Worm (Caenorhabditis elegans): ENCODE results near the gene F35E8.1.

Gene F35E8.1

DNA sequence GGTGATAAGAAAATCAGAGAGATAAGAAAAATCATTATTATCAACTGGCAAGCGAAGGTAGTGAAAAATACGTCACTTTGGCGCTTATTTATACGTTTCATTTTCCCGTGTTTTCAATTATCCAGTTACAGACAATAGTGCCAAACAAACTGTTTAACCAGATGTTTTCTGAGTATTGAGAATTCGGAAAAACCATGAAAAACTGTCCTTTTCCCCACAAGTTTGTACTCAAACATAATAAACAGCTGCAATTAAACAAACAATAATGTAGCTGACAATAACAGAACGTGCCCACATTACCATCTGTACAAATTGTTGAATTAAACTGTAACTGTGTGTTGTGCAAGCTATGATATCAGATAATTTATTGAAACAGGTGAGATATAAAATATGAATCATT is at the start of gene F35E8.1, which contains the start of gene F35E8.2:
TSS of gene F35E8.1 (minus strand) at position 101 of the 400 bp plus-strand sequence.
TSS of gene F35E8.2 (plus strand) at position 132 of the 400 bp plus-strand sequence.
- TF ChIP-seq elt-2 (tag; optimal IDR thresholded peaks at IDR 0.05): peak; percentile 27

DNA sequence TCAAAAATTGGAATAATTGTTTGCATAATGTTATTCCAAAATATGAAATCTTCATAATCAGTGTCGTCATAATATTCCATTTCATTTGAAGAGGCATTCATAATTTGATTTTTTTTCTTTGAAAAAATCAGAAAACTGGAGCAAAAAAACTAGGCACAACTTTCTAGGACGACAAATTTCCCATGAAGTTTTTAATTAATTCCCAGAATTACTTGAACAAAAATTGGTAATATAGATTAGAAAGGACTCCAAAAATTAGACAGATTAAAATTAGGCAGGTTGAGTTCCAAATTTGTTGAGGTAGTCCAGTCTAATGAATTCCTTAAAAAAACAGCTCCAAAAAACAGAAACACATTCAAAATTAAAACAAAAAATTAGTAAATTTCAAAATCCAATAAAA is 49.5 kb upstream of the F35E8.1 start, which contains the start of gene srw-57:
TSS of gene srw-57 (minus strand) at position 101 of the 400 bp plus-strand sequence.
- no peak for TF ChIP-seq ceh-82 (tag; optimal IDR thresholded peaks at IDR 0.05)
- TF ChIP-seq nhr-12 (tag; optimal IDR thresholded peaks at IDR 0.05): no peak
- no peak for TF ChIP-seq nhr-76 (tag; optimal IDR thresholded peaks at IDR 0.05)
- TF ChIP-seq ceh-16 (tag; optimal IDR thresholded peaks at IDR 0.05): no peak
- TF ChIP-seq ZK546.5 (tag; optimal IDR thresholded peaks at IDR 0.05): no peak
- no peak for TF ChIP-seq pha-4 (tag; optimal IDR thresholded peaks at IDR 0.05)

ce11 chrV:15952762-15953161 is 47.3 kb upstream of the F35E8.1 start, which contains the start of gene srw-56:
Gene srw-56 (minus strand): TSS chrV:15952862.
- no peak for TF ChIP-seq ztf-4 (tag; optimal IDR thresholded peaks at IDR 0.05)
- no peak for TF ChIP-seq nhr-28 (tag; optimal IDR thresholded peaks at IDR 0.05)
- TF ChIP-seq nhr-76 (tag; optimal IDR thresholded peaks at IDR 0.05): no peak
- TF ChIP-seq ceh-16 (tag; optimal IDR thresholded peaks at IDR 0.05): no peak
- no peak for TF ChIP-seq skn-1 (tag; optimal IDR thresholded peaks at IDR 0.05)
- no peak for TF ChIP-seq tbx-2 (tag; optimal IDR thresholded peaks at IDR 0.05)
- no peak for TF ChIP-seq eor-1 (tag; optimal IDR thresholded peaks at IDR 0.05)
- TF ChIP-seq unc-62 (GFP tag; optimal IDR thresholded peaks at IDR 0.05): no peak

- no peak for TF ChIP-seq egl-27 (tag; optimal IDR thresholded peaks at IDR 0.05)
- no peak for TF ChIP-seq fkh-10 (GFP tag; optimal IDR thresholded peaks at IDR 0.05)
- TF ChIP-seq ceh-82 (tag; optimal IDR thresholded peaks at IDR 0.05): no peak
- no peak for TF ChIP-seq nhr-77 (tag; optimal IDR thresholded peaks at IDR 0.05)
- no peak for TF ChIP-seq snpc-4 (tag; optimal IDR thresholded peaks at IDR 0.05)
- no peak for TF ChIP-seq daf-12 (tag; optimal IDR thresholded peaks at IDR 0.05)
- TF ChIP-seq tbx-2 (tag; optimal IDR thresholded peaks at IDR 0.05): no peak
- no peak for TF ChIP-seq nhr-12 (tag; optimal IDR thresholded peaks at IDR 0.05)
- no peak for TF ChIP-seq unc-39 (tag; optimal IDR thresholded peaks at IDR 0.05)
- TF ChIP-seq nfya-1 (tag; optimal IDR thresholded peaks at IDR 0.05; ENCODE audit: insufficient read depth): no peak
- TF ChIP-seq mml-1 (tag; optimal IDR thresholded peaks at IDR 0.05): no peak
- no peak for TF ChIP-seq unc-62 (GFP tag; optimal IDR thresholded peaks at IDR 0.05)
- TF ChIP-seq sea-2 (GFP tag; optimal IDR thresholded peaks at IDR 0.05): no peak
- TF ChIP-seq hmg-11 (tag; optimal IDR thresholded peaks at IDR 0.05): no peak
- no peak for TF ChIP-seq fkh-2 (tag; optimal IDR thresholded peaks at IDR 0.05)
- no peak for TF ChIP-seq nhr-11 (tag; optimal IDR thresholded peaks at IDR 0.05)
- TF ChIP-seq jun-1 (tag; optimal IDR thresholded peaks at IDR 0.05): no peak
- TF ChIP-seq ztf-11 (tag; optimal IDR thresholded peaks at IDR 0.05): no peak
- no peak for TF ChIP-seq lin-39 (tag; optimal IDR thresholded peaks at IDR 0.05)
- TF ChIP-seq nhr-43 (tag; optimal IDR thresholded peaks at IDR 0.05; ENCODE audit: poor library complexity, severe bottlenecking): no peak
These were observed 45.5 kb upstream of the F35E8.1 start, which contains the start of gene srw-59 for ce11 chrV:15950903-15951302. Gene srw-59 (minus strand): TSS chrV:15951003.

- TF ChIP-seq fkh-2 (tag; optimal IDR thresholded peaks at IDR 0.05): no peak
- TF ChIP-seq sea-2 (GFP tag; optimal IDR thresholded peaks at IDR 0.05): no peak
- no peak for TF ChIP-seq hmg-11 (tag; optimal IDR thresholded peaks at IDR 0.05)
- no peak for TF ChIP-seq jun-1 (tag; optimal IDR thresholded peaks at IDR 0.05)
- no peak for TF ChIP-seq aly-2 (tag; optimal IDR thresholded peaks at IDR 0.05)
- no peak for TF ChIP-seq eor-1 (tag; optimal IDR thresholded peaks at IDR 0.05)
- TF ChIP-seq mdl-1 (tag; optimal IDR thresholded peaks at IDR 0.05): no peak
- TF ChIP-seq zag-1 (tag; optimal IDR thresholded peaks at IDR 0.05): no peak
- no peak for TF ChIP-seq nhr-23 (tag; optimal IDR thresholded peaks at IDR 0.05)
- TF ChIP-seq unc-62 (GFP tag; optimal IDR thresholded peaks at IDR 0.05): no peak
- no peak for TF ChIP-seq nhr-12 (tag; optimal IDR thresholded peaks at IDR 0.05)
- no peak for TF ChIP-seq pha-4 (tag; optimal IDR thresholded peaks at IDR 0.05)
- TF ChIP-seq elt-1 (tag; optimal IDR thresholded peaks at IDR 0.05): no peak
- no peak for TF ChIP-seq R02D3.7 (tag; optimal IDR thresholded peaks at IDR 0.05)
- no peak for TF ChIP-seq nhr-67 (tag; optimal IDR thresholded peaks at IDR 0.05)
- no peak for TF ChIP-seq mml-1 (tag; optimal IDR thresholded peaks at IDR 0.05)
- no peak for TF ChIP-seq elt-2 (tag; optimal IDR thresholded peaks at IDR 0.05)
- TF ChIP-seq ceh-16 (tag; optimal IDR thresholded peaks at IDR 0.05): no peak
- TF ChIP-seq elt-3 (tag; optimal IDR thresholded peaks at IDR 0.05): no peak
These were observed 37.7 kb upstream of the F35E8.1 start, which contains the start of gene srw-53 for ce11 chrV:15943125-15943524. Gene srw-53 (plus strand): TSS chrV:15943425.

Data from whole organism, L3 larva.